Worm (Caenorhabditis elegans): ENCODE data around the gene B0252.3.

DNA sequence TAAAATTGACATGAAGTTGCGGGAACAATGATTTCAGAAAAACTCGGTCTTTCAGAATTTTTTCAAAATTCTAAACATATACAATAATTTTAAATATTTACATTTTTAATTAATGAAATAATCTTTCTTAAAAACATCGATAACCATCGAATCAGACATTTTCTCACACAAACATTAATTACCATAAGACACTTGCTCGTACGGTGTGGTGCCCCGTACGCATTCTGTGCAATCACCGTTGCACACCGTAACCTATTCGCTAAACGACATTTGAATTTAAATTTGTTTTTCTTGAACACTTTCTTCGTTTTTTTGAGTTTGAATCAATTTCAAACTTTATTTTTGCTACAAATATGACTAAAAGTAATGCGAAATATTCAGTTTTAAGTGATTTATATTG lies 16.2 kb upstream of the B0252.3 start:
- peak; percentile 40 for TF ChIP-seq lsy-2 (tag; optimal IDR thresholded peaks at IDR 0.05)
- no peak for TF ChIP-seq ztf-11 (tag; optimal IDR thresholded peaks at IDR 0.05)
- no peak for TF ChIP-seq flh-1 (GFP tag; optimal IDR thresholded peaks at IDR 0.05)
- no peak for TF ChIP-seq hlh-1 (tag; optimal IDR thresholded peaks at IDR 0.05)
- TF ChIP-seq nhr-237 (tag; optimal IDR thresholded peaks at IDR 0.05): no peak
- TF ChIP-seq unc-120 (tag; optimal IDR thresholded peaks at IDR 0.05; ENCODE audit: poor library complexity, severe bottlenecking): no peak
- no peak for TF ChIP-seq nhr-76 (tag; optimal IDR thresholded peaks at IDR 0.05)
- no peak for TF ChIP-seq unc-62 (GFP tag; optimal IDR thresholded peaks at IDR 0.05)
- no peak for TF ChIP-seq sptf-1 (tag; optimal IDR thresholded peaks at IDR 0.05)
- TF ChIP-seq mep-1 (tag; optimal IDR thresholded peaks at IDR 0.05): no peak
- no peak for TF ChIP-seq nhr-12 (tag; optimal IDR thresholded peaks at IDR 0.05)
- TF ChIP-seq ceh-83 (GFP tag; optimal IDR thresholded peaks at IDR 0.05): no peak

All from whole organism, mixed stage, embryonic.